Worm (Caenorhabditis elegans): ENCODE measurements around the gene C32B5.7.
"Not testable (repeated sequence)": the region's sequence is repeated elsewhere in the genome, so short reads cannot be mapped to it uniquely, and the experiment has no call there.

DNA sequence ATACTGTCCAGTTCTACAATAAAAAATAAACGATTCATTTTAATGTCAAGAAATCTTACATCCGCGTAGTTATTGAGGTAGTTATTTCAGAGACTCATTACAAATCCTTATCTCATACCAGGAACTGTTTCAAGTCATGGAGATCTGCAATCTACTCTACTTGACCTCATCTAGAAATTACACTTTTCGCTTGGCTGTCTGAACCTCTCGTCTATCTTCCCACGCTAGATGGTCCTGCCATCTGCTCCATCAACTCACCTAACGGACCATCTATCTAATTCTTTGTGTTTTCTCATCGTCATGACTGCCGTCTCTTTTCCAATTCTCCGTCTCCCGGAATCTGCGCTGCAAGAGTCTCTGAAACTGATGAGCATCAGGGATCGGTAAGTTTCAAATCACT lies 33.9 kb downstream of the C32B5.7 start, which contains the start of gene F45D11.7:
- TF ChIP-seq ama-1 (optimal IDR thresholded peaks at IDR 0.05); ceh-13 (GFP tag; optimal IDR thresholded peaks at IDR 0.05); flt-1 (GFP tag; IDR thresholded peaks at IDR 0.05); B0310.2 (tag; optimal IDR thresholded peaks at IDR 0.05); scrt-1 (GFP tag; IDR thresholded peaks at IDR 0.05); tbx-11 (GFP tag; IDR thresholded peaks at IDR 0.05); hmg-4 (GFP tag; optimal IDR thresholded peaks at IDR 0.05); ets-7 (tag; optimal IDR thresholded peaks at IDR 0.05); F13C5.2 (tag; optimal IDR thresholded peaks at IDR 0.05); hmbx-1 (tag; optimal IDR thresholded peaks at IDR 0.05); ceh-36 (tag; optimal IDR thresholded peaks at IDR 0.05): not testable (repeated sequence)

All from whole organism, early embryonic.